Fruit fly (Drosophila melanogaster) whole organism, pupa: ENCODE measurements around the gene CG13239.
A peak's percentile ranks its signal among the peaks of the same experiment; 100 is the strongest.

Source experiments
- CG10348 ChIP-seq: fragments of 200-800 bp; sonication (Bioruptor generic); IDR thresholded peaks from 2 replicates; pipeline ENCODE4 v1.3.6; 2022; ENCODE audit warnings: missing biosample characterization, missing genetic modification characterization
- CG12605 ChIP-seq: fragments of 200-800 bp; sonication (Bioruptor generic); IDR thresholded peaks from 2 replicates; pipeline ENCODE4 v1.3.6; 2022; ENCODE audit warnings: missing biosample characterization, missing genetic modification characterization
- CG13204 ChIP-seq: fragments of 200-800 bp; sonication (Bioruptor generic); optimal IDR thresholded peaks from 2 replicates; lab custom pipeline; 2018; ENCODE audit warnings: missing biosample characterization, mild to moderate bottlenecking, missing genetic modification characterization, moderate library complexity
- CG14655 ChIP-seq: fragments of 200-800 bp; sonication (Bioruptor generic); optimal IDR thresholded peaks from 3 replicates; lab custom pipeline; 2017; ENCODE audit warnings: mild to moderate bottlenecking, missing biosample characterization, missing genetic modification reagents, missing genetic modification characterization
- CG15710 ChIP-seq: fragments of 200-800 bp; sonication (Bioruptor generic); optimal IDR thresholded peaks from 2 replicates; lab custom pipeline; 2018; ENCODE audit warnings: missing biosample characterization, mild to moderate bottlenecking, missing genetic modification characterization, moderate library complexity
- CG17806 ChIP-seq: fragments of 200-800 bp; sonication (Bioruptor generic); optimal IDR thresholded peaks from 2 replicates; lab custom pipeline; 2018; ENCODE audit warnings: missing biosample characterization, mild to moderate bottlenecking, missing genetic modification characterization, moderate library complexity
- CG32121 ChIP-seq: fragments of 200-800 bp; sonication (Bioruptor generic); IDR thresholded peaks from 2 replicates; pipeline ENCODE4 v1.3.6; 2022; ENCODE audit warnings: missing biosample characterization, missing genetic modification characterization
- CG34367 ChIP-seq: fragments of 200-800 bp; sonication (Bioruptor generic); optimal IDR thresholded peaks from 2 replicates; lab custom pipeline; 2018; ENCODE audit warnings: missing biosample characterization, mild to moderate bottlenecking, missing genetic modification characterization
- CG4496 ChIP-seq: fragments of 200-800 bp; sonication (Bioruptor generic); IDR thresholded peaks from 3 replicates; pipeline ENCODE4 v1.3.6; 2022; ENCODE audit warnings: missing biosample characterization, missing genetic modification characterization
- CG8159 ChIP-seq: fragments of 200-800 bp; sonication (Bioruptor generic); optimal IDR thresholded peaks from 3 replicates; lab custom pipeline; 2018; ENCODE audit warnings: missing biosample characterization, mild to moderate bottlenecking, missing genetic modification characterization, moderate library complexity
- CG8301 ChIP-seq: fragments of 200-800 bp; sonication (Bioruptor generic); optimal IDR thresholded peaks from 2 replicates; lab custom pipeline; 2018; ENCODE audit warnings: missing biosample characterization, mild to moderate bottlenecking, missing genetic modification characterization
- CG9948 ChIP-seq: fragments of 200-800 bp; sonication (Bioruptor generic); optimal IDR thresholded peaks from 2 replicates; lab custom pipeline; 2018; ENCODE audit warnings: missing biosample characterization, mild to moderate bottlenecking, missing genetic modification characterization, moderate library complexity
- D1 ChIP-seq: fragments of 200-800 bp; sonication (Bioruptor generic); optimal IDR thresholded peaks from 2 replicates; lab custom pipeline; 2018; ENCODE audit warnings: missing biosample characterization, mild to moderate bottlenecking, missing genetic modification characterization, moderate library complexity
- EcR ChIP-seq: fragments of 200-800 bp; sonication (Bioruptor generic); optimal IDR thresholded peaks from 3 replicates; lab custom pipeline; 2019; ENCODE audit warnings: missing biosample characterization, missing genetic modification characterization, mild to moderate bottlenecking, moderate library complexity, missing genetic modification reagents
- Ets98B ChIP-seq: fragments of 200-800 bp; sonication (Bioruptor generic); IDR thresholded peaks from 2 replicates; pipeline ENCODE4 v1.3.6; 2022; ENCODE audit warnings: missing biosample characterization, missing genetic modification characterization
- Pif1A ChIP-seq: fragments of 200-800 bp; sonication (Bioruptor generic); optimal IDR thresholded peaks from 3 replicates; lab custom pipeline; 2016; ENCODE audit warnings: missing biosample characterization, missing genetic modification characterization
- Pif1B ChIP-seq: fragments of 200-800 bp; sonication (Bioruptor generic); optimal IDR thresholded peaks from 3 replicates; lab custom pipeline; 2016; ENCODE audit warnings: missing biosample characterization, missing genetic modification characterization
- Snoo ChIP-seq: fragments of 200-800 bp; sonication (Bioruptor generic); optimal IDR thresholded peaks from 3 replicates; lab custom pipeline; 2017; ENCODE audit warnings: missing biosample characterization, mild to moderate bottlenecking, missing genetic modification characterization, inconsistent platforms
- fd96Ca ChIP-seq: fragments of 200-800 bp; sonication (Bioruptor generic); IDR thresholded peaks from 3 replicates; pipeline ENCODE4 v1.3.6; 2022; ENCODE audit warnings: missing biosample characterization, missing genetic modification characterization
- gl ChIP-seq: fragments of 200-800 bp; sonication (Bioruptor generic); optimal IDR thresholded peaks from 2 replicates; lab custom pipeline; 2018; ENCODE audit warnings: missing biosample characterization, mild to moderate bottlenecking, missing genetic modification characterization
- rn ChIP-seq: fragments of 200-800 bp; sonication (Bioruptor generic); IDR thresholded peaks from 2 replicates; pipeline ENCODE4 v1.3.6; 2022; ENCODE audit warnings: missing biosample characterization, missing genetic modification characterization

The CG13239 gene

dm6 chr3L:22848940-22849339 lies 11.6 kb upstream of the CG13239 start:
- TF ChIP-seq CG8301 (no peak), CG4496 (GFP tag; lab: Robert Waterston, UW) (0 out of 3 replicates have a peak, but pooled peaks have one; percentile 45), EcR (GFP tag; lab: Kevin White, UChicago) (peak; percentile 64)

DNA sequence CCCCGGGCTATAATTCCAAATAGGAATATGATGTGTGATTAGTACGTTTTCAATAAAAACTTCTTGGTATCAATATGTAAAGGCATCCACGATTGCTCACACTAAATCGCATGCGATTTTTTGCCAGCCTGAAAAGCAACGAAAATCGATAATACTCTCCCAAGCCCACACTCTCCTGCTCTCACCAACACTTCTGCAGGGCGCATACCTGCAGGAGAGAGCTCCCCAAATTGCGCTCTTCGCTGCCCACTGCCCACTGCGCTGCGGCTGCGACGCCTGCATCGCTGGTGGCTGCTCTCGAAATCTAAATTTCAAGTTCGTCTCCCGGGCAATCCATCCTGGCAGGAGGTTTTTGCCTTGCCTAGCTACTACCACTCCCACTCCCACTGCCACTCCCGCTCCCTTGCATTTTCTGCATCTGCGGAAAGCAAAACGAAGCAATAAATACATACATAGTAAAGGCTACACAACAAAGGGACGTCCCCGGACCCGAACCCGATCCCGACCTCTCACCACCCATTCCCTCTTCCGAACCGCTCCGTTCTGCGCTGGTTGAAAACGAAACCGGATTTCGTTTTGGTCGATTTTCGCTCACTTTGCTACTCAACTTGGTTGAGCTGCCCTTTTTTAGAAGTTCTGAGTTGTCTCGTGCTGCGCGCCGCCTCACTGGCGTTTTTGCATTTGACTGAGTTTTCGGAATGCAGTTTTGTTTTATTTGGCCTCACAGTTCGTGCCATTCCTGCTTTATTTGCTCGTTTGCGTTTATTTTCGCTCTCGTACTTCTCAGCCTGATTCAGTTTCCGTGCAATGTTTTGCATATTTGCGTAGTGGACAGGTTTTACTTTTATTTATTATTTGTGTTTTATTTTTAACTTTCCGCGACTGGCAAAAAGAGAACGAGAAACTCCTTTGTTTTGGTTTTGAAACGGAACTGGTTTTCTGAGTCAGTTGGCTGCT lies 9.1 kb upstream of the CG13239 start:
- TF ChIP-seq Ets98B (GFP tag; lab: Robert Waterston, UW) (no peak), rn (GFP tag; lab: Robert Waterston, UW) (no peak), CG8301 (peak; percentile 23), EcR (GFP tag; lab: Kevin White, UChicago) (peak; percentile 91), D1 (tag; lab: Kevin White, UChicago) (peak; percentile 69), CG13204 (GFP tag; lab: Kevin White, UChicago) (peak; percentile 90), CG14655 (GFP tag; lab: Kevin White, UChicago) (peak; percentile 63), Snoo (tag; lab: Kevin White, UChicago) (peak; percentile 73), CG4496 (GFP tag; lab: Robert Waterston, UW) (peak; percentile 60), CG17806 (tag; lab: Kevin White, UChicago) (peak; percentile 74), CG9948 (peak; percentile 75), CG15710 (peak; percentile 83), CG34367 (tag; lab: Kevin White, UChicago) (peak; percentile 86), Pif1A (GFP tag; lab: Kevin White, UChicago) (peak; percentile 80), CG12605 (GFP tag; lab: Robert Waterston, UW) (peak; percentile 77), CG32121 (peak; percentile 29), gl (tag; lab: Kevin White, UChicago) (peak; percentile 97), CG10348 (GFP tag; lab: Robert Waterston, UW) (no peak), CG8159 (tag; lab: Kevin White, UChicago) (peak; percentile 88), fd96Ca (GFP tag; lab: Robert Waterston, UW) (peak; percentile 54; the same call in 2 of the 3 replicates), Pif1B (GFP tag; lab: Kevin White, UChicago) (peak; percentile 81)

DNA sequence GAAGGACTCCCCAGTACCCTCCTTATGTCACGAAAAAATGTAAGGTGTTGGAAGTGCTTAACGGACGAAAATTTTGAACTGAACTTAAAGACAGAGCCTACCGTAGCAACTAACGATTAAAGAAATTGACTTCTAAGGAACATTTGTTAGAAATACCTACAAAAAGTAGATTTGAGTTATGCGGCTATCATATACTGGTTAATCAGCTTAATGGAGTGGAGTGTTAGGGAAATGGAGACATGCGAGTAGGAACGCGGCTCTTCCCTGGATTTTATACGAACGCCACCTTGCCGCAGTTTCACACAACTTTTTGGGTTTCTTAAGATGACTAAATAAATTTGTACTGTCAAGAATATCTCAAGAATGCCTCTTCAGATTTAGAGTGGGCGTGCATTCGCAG lies 7.2 kb upstream of the CG13239 start, which contains the start of gene CG32462:
Gene CG32462 (minus strand): TSS at position 101 of the 400 bp plus-strand sequence.
- TF ChIP-seq CG15710 (no peak), EcR (GFP tag; lab: Kevin White, UChicago) (no peak), CG14655 (GFP tag; lab: Kevin White, UChicago) (no peak), fd96Ca (GFP tag; lab: Robert Waterston, UW) (no peak), CG8301 (no peak), CG32121 (no peak), Pif1B (GFP tag; lab: Kevin White, UChicago) (no peak), D1 (tag; lab: Kevin White, UChicago) (no peak), gl (tag; lab: Kevin White, UChicago) (no peak), Pif1A (GFP tag; lab: Kevin White, UChicago) (no peak), CG17806 (tag; lab: Kevin White, UChicago) (no peak), CG10348 (GFP tag; lab: Robert Waterston, UW) (no peak), CG12605 (GFP tag; lab: Robert Waterston, UW) (no peak), CG4496 (GFP tag; lab: Robert Waterston, UW) (no peak), CG13204 (GFP tag; lab: Kevin White, UChicago) (no peak), rn (GFP tag; lab: Robert Waterston, UW) (no peak), CG9948 (no peak), CG34367 (tag; lab: Kevin White, UChicago) (no peak), Ets98B (GFP tag; lab: Robert Waterston, UW) (no peak)

DNA sequence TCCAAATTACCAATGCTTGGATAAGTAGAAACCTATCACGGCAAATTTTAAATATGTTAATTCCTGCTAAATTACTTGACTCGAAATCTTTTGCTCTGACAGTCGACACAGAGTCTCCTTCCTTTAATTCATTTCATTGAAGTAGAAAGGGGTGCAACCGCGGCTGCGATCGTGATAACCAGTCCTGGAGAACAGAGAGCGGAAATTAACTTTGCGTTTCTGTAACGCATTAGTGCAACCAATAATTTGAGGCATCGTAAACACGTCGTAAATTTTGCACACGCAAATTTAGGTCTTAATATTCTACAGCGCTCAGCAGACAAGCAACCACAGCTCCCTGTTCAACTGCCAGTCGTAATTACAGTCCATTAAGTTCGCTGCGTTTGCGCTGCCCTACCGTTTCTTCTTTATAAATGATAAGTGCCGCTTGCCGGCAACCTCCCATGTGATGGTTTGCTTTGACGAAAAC lies 4.5 kb upstream of the CG13239 start, which contains the start of gene CG32459:
Gene CG32459 (minus strand): TSS at position 51 of the 469 bp plus-strand sequence.
- TF ChIP-seq Pif1B (GFP tag; lab: Kevin White, UChicago) = no peak
- no peak for TF ChIP-seq CG15710
- TF ChIP-seq EcR (GFP tag; lab: Kevin White, UChicago) = no peak
- no peak for TF ChIP-seq gl (tag; lab: Kevin White, UChicago)
- no peak for TF ChIP-seq CG17806 (tag; lab: Kevin White, UChicago)
- TF ChIP-seq Snoo (tag; lab: Kevin White, UChicago) = no peak
- TF ChIP-seq Ets98B (GFP tag; lab: Robert Waterston, UW) = no peak
- TF ChIP-seq CG14655 (GFP tag; lab: Kevin White, UChicago) = no peak
- no peak for TF ChIP-seq CG13204 (GFP tag; lab: Kevin White, UChicago)
- no peak for TF ChIP-seq rn (GFP tag; lab: Robert Waterston, UW)

dm6 chr3L:22863367-22864078 lies 2.9 kb downstream of the CG13239 start, which contains the start of gene CG33169:
TSS of gene CG33169 (plus strand) at chr3L:22863864.
- TF ChIP-seq Pif1B (GFP tag; lab: Kevin White, UChicago) (peak; percentile 15), EcR (GFP tag; lab: Kevin White, UChicago) (peak; percentile 18), Snoo (tag; lab: Kevin White, UChicago) (peak; percentile 74), CG4496 (GFP tag; lab: Robert Waterston, UW) (peak; percentile 82), CG17806 (tag; lab: Kevin White, UChicago) (peak; percentile 40), CG8159 (tag; lab: Kevin White, UChicago) (peak; percentile 15), CG15710 (peak; percentile 55), CG10348 (GFP tag; lab: Robert Waterston, UW) (peak; percentile 43; the same call in 1 of the 2 replicates), rn (GFP tag; lab: Robert Waterston, UW) (peak; percentile 77), CG12605 (GFP tag; lab: Robert Waterston, UW) (peak; percentile 91), gl (tag; lab: Kevin White, UChicago) (no peak), Ets98B (GFP tag; lab: Robert Waterston, UW) (peak; percentile 64), fd96Ca (GFP tag; lab: Robert Waterston, UW) (peak; percentile 59; the same call in 1 of the 3 replicates), CG34367 (tag; lab: Kevin White, UChicago) (no peak), D1 (tag; lab: Kevin White, UChicago) (peak; percentile 42), CG13204 (GFP tag; lab: Kevin White, UChicago) (no peak), CG14655 (GFP tag; lab: Kevin White, UChicago) (peak; percentile 12), CG9948 (no peak), CG32121 (peak; percentile 66), Pif1A (GFP tag; lab: Kevin White, UChicago) (peak; percentile 2), CG8301 (no peak)
- TF ChIP-seq, all 21 proteins: peak for 16
